Worm (Caenorhabditis elegans) whole organism, L4 larva: ENCODE measurements around the gene C28C12.11.

Source experiments
- D1046.2 ChIP-seq: fragments of 200-800 bp; sonication (Bioruptor generic); IDR thresholded peaks from 2 replicates; pipeline ENCODE4 v1.3.6; 2022; ENCODE audit warnings: missing genetic modification characterization, missing compliant biosample characterization
- F37D6.2 ChIP-seq: sonication (generic microtip); optimal IDR thresholded peaks from 2 replicates; lab custom pipeline; 2016; ENCODE audit warnings: mild to moderate bottlenecking, missing genetic modification characterization, missing compliant biosample characterization
- F44E2.7 ChIP-seq: fragments of 200-800 bp; sonication (Bioruptor generic); IDR thresholded peaks from 2 replicates; pipeline ENCODE4 v2.1.2; 2022; ENCODE audit warnings: missing genetic modification characterization, missing compliant biosample characterization
- R02D3.7 ChIP-seq: fragments of 150-350 bp; sonication (generic microtip); optimal IDR thresholded peaks from 3 replicates; lab custom pipeline; 2014; ENCODE audit warnings: missing biosample characterization, missing genetic modification characterization
- Y5F2A.4 ChIP-seq: fragments of 200-800 bp; sonication (Bioruptor generic); optimal IDR thresholded peaks from 2 replicates; lab custom pipeline; 2018; ENCODE audit warnings: mild to moderate bottlenecking, missing genetic modification characterization, missing compliant biosample characterization
- ZK546.5 ChIP-seq, 2 experiments: sonication (generic microtip); optimal IDR thresholded peaks; 2 replicates each; lab custom pipeline; 2017; ENCODE audit warnings: missing biosample characterization in 2 of 2, missing genetic modification characterization in 2 of 2
- aha-1 ChIP-seq: fragments of 150-350 bp; peaks from one replicate; lab custom pipeline; 2014; ENCODE audit warnings: missing biosample characterization, missing genetic modification characterization
- aly-2 ChIP-seq: sonication (generic microtip); optimal IDR thresholded peaks from 2 replicates; lab custom pipeline; 2018; ENCODE audit warnings: missing biosample characterization, missing genetic modification characterization
- arid-1 ChIP-seq: fragments of 200-800 bp; sonication (Bioruptor generic); conservative IDR thresholded peaks from 2 replicates; pipeline ENCODE4 v1.3.6; 2022; ENCODE audit warnings: missing genetic modification reagents, missing genetic modification characterization, missing compliant biosample characterization
- attf-4 ChIP-seq: sonication (generic microtip); optimal IDR thresholded peaks from 3 replicates; lab custom pipeline; 2017; ENCODE audit warnings: missing biosample characterization, missing genetic modification characterization
- ceh-44 ChIP-seq: fragments of 200-800 bp; sonication (Bioruptor generic); IDR thresholded peaks from 2 replicates; pipeline ENCODE4 v1.3.6; 2022; ENCODE audit warnings: missing genetic modification reagents, missing genetic modification characterization, missing compliant biosample characterization
- daf-16 ChIP-seq, 3 experiments: sonication (generic microtip); optimal IDR thresholded peaks; 2 replicates each; lab custom pipeline; 2016 to 2017; ENCODE audit warnings: missing genetic modification characterization in 3 of 3, missing genetic modification reagents in 3 of 3, mild to moderate bottlenecking in 2 of 3, missing compliant biosample characterization in 2 of 3, missing biosample characterization in 1 of 3, moderate library complexity in 1 of 3
- dmd-6 ChIP-seq: fragments of 200-800 bp; sonication (Bioruptor generic); IDR thresholded peaks from 2 replicates; pipeline ENCODE4 v1.3.6; 2022; ENCODE audit warnings: missing genetic modification reagents, missing genetic modification characterization, missing compliant biosample characterization
- dve-1 ChIP-seq: sonication (generic microtip); optimal IDR thresholded peaks from 2 replicates; lab custom pipeline; 2017; ENCODE audit warnings: antibody characterized with exemption, mild to moderate bottlenecking, missing genetic modification characterization, missing compliant biosample characterization; ENCODE audit not compliant: insufficient read depth
- gei-8 ChIP-seq: fragments of 200-800 bp; sonication (Bioruptor generic); optimal IDR thresholded peaks from 2 replicates; lab custom pipeline; 2018; ENCODE audit warnings: mild to moderate bottlenecking, missing genetic modification characterization, missing compliant biosample characterization
- hif-1 ChIP-seq, 2 experiments: sonication (generic microtip); optimal IDR thresholded peaks; 2 replicates each; lab custom pipeline; 2016 to 2017; ENCODE audit warnings: missing compliant biosample characterization in 2 of 2, missing genetic modification characterization in 2 of 2, missing genetic modification reagents in 2 of 2, missing genotype in 2 of 2, mild to moderate bottlenecking in 1 of 2
- hlh-11 ChIP-seq: fragments of 200-800 bp; sonication (Bioruptor generic); optimal IDR thresholded peaks from 2 replicates; lab custom pipeline; 2018; ENCODE audit warnings: mild to moderate bottlenecking, missing genetic modification characterization, missing compliant biosample characterization
- hlh-30 ChIP-seq: sonication (generic microtip); optimal IDR thresholded peaks from 2 replicates; lab custom pipeline; 2017; ENCODE audit warnings: antibody characterized with exemption, mild to moderate bottlenecking, missing genetic modification characterization, missing compliant biosample characterization; ENCODE audit not compliant: insufficient read depth
- jun-1 ChIP-seq: fragments of 150-350 bp; optimal IDR thresholded peaks from 2 replicates; lab custom pipeline; 2014; ENCODE audit warnings: missing biosample characterization, missing genetic modification reagents, missing genetic modification characterization
- lim-7 ChIP-seq: fragments of 200-800 bp; sonication (Bioruptor generic); IDR thresholded peaks from 2 replicates; pipeline ENCODE4 v1.3.6; 2022; ENCODE audit warnings: missing genetic modification characterization, missing compliant biosample characterization
- lin-1 ChIP-seq: fragments of 200-800 bp; sonication (Bioruptor generic); IDR thresholded peaks from 2 replicates; pipeline ENCODE4 v1.3.6; 2022; ENCODE audit warnings: missing genetic modification reagents, missing genetic modification characterization, missing compliant biosample characterization
- lsy-2 ChIP-seq, 2 experiments: fragments of 150-350 bp in 1 of 2; sonication (generic microtip) in 1 of 2; optimal IDR thresholded peaks; 2 replicates each; lab custom pipeline; 2014 to 2017; ENCODE audit warnings: missing biosample characterization in 2 of 2, missing genetic modification characterization in 2 of 2
- madf-5 ChIP-seq, 2 experiments: fragments of 200-800 bp; sonication (Bioruptor generic); IDR thresholded peaks; 2 replicates each; pipeline ENCODE4 v1.3.6; 2022; ENCODE audit warnings: missing compliant biosample characterization in 2 of 2, missing genetic modification characterization in 2 of 2
- mdl-1 ChIP-seq, 2 experiments: fragments of 150-350 bp in 1 of 2; sonication (generic microtip) in 1 of 2; optimal IDR thresholded peaks; 2 replicates each; lab custom pipeline; 2014 to 2017; ENCODE audit warnings: missing biosample characterization in 2 of 2, missing genetic modification characterization in 2 of 2
- mdt-29 ChIP-seq: fragments of 200-800 bp; sonication (Bioruptor generic); IDR thresholded peaks from 2 replicates; pipeline ENCODE4 v1.3.6; 2022; ENCODE audit warnings: missing genetic modification reagents, missing genetic modification characterization, missing compliant biosample characterization
- mep-1 ChIP-seq: fragments of 150-350 bp; sonication (generic microtip); optimal IDR thresholded peaks from 3 replicates; lab custom pipeline; 2014; ENCODE audit warnings: missing biosample characterization, missing genetic modification characterization
- mxl-3 ChIP-seq: fragments of 200-800 bp; sonication (Bioruptor generic); optimal IDR thresholded peaks from 2 replicates; lab custom pipeline; 2018; ENCODE audit warnings: mild to moderate bottlenecking, missing genetic modification characterization, missing compliant biosample characterization
- nhr-111 ChIP-seq: fragments of 200-800 bp; sonication (Bioruptor generic); optimal IDR thresholded peaks from 2 replicates; lab custom pipeline; 2018; ENCODE audit warnings: mild to moderate bottlenecking, missing genetic modification characterization, missing compliant biosample characterization
- nhr-237 ChIP-seq: sonication (generic microtip); optimal IDR thresholded peaks from 2 replicates; lab custom pipeline; 2017; ENCODE audit warnings: missing biosample characterization, missing genetic modification characterization
- nhr-28 ChIP-seq: fragments of 150-350 bp; optimal IDR thresholded peaks from 2 replicates; lab custom pipeline; 2014; ENCODE audit warnings: missing biosample characterization, missing genetic modification characterization
- nhr-41 ChIP-seq: fragments of 200-800 bp; sonication (Bioruptor generic); IDR thresholded peaks from 2 replicates; pipeline ENCODE4 v1.3.6; 2022; ENCODE audit warnings: missing genetic modification reagents, missing genetic modification characterization, missing compliant biosample characterization
- nhr-76 ChIP-seq: fragments of 150-350 bp; optimal IDR thresholded peaks from 2 replicates; lab custom pipeline; 2014; ENCODE audit warnings: missing biosample characterization, missing genetic modification characterization
- pha-4 ChIP-seq, 2 experiments: fragments of 150-350 bp in 1 of 2; fragments of 200-800 bp in 1 of 2; sonication (Bioruptor generic) in 1 of 2; IDR thresholded peaks in 1 of 2; optimal IDR thresholded peaks in 1 of 2; 2 replicates each; pipeline versions ENCODE4 v1.3.6 to Lab custom; 2014 to 2022; ENCODE audit warnings: missing genetic modification characterization in 2 of 2, missing genetic modification reagents in 2 of 2, missing biosample characterization in 1 of 2, missing compliant biosample characterization in 1 of 2
- php-3 ChIP-seq: fragments of 200-800 bp; sonication (Bioruptor generic); IDR thresholded peaks from 2 replicates; pipeline ENCODE4 v1.3.6; 2022; ENCODE audit warnings: missing genetic modification reagents, missing genetic modification characterization, missing compliant biosample characterization
- pqm-1 ChIP-seq: sonication (generic microtip); optimal IDR thresholded peaks from 2 replicates; lab custom pipeline; 2017; ENCODE audit warnings: missing biosample characterization, missing genetic modification characterization
- sdz-12 ChIP-seq: fragments of 200-800 bp; sonication (Bioruptor generic); optimal IDR thresholded peaks from 2 replicates; lab custom pipeline; 2018; ENCODE audit warnings: mild to moderate bottlenecking, missing genetic modification characterization, missing compliant biosample characterization
- tag-97 ChIP-seq: fragments of 200-800 bp; sonication (Bioruptor generic); IDR thresholded peaks from 2 replicates; pipeline ENCODE4 v1.3.6; 2022; ENCODE audit warnings: missing genetic modification characterization, missing compliant biosample characterization
- tra-1 ChIP-seq: fragments of 200-800 bp; sonication (Bioruptor generic); IDR thresholded peaks from 2 replicates; pipeline ENCODE4 v1.3.6; 2022; ENCODE audit warnings: missing genetic modification reagents, missing genetic modification characterization, missing compliant biosample characterization
- unc-130 ChIP-seq: sonication (generic microtip); optimal IDR thresholded peaks from 2 replicates; lab custom pipeline; 2016; ENCODE audit warnings: missing genetic modification reagents, missing genetic modification characterization, missing compliant biosample characterization
- unc-62 ChIP-seq, 3 experiments: fragments of 150-350 bp in 1 of 3; sonication (generic microtip); optimal IDR thresholded peaks in 2 of 3; peaks in 1 of 3; 1 replicate in 1 of 3; 2 replicates in 2 of 3; lab custom pipeline; 2014 to 2017; ENCODE audit warnings: missing biosample characterization in 3 of 3, missing genetic modification characterization in 3 of 3, missing genetic modification reagents in 3 of 3, missing genotype in 1 of 3
- zag-1 ChIP-seq: fragments of 150-350 bp; optimal IDR thresholded peaks from 2 replicates; lab custom pipeline; 2014; ENCODE audit warnings: missing biosample characterization, missing genetic modification characterization
- zfp-3 ChIP-seq: fragments of 200-800 bp; sonication (Bioruptor generic); conservative IDR thresholded peaks from 2 replicates; pipeline ENCODE4 v1.3.6; 2022; ENCODE audit warnings: missing genetic modification reagents, missing genetic modification characterization, missing compliant biosample characterization
- ztf-7 ChIP-seq: fragments of 150-350 bp; optimal IDR thresholded peaks from 2 replicates; lab custom pipeline; 2014; ENCODE audit warnings: missing biosample characterization, missing genetic modification characterization

The C28C12.11 gene

DNA sequence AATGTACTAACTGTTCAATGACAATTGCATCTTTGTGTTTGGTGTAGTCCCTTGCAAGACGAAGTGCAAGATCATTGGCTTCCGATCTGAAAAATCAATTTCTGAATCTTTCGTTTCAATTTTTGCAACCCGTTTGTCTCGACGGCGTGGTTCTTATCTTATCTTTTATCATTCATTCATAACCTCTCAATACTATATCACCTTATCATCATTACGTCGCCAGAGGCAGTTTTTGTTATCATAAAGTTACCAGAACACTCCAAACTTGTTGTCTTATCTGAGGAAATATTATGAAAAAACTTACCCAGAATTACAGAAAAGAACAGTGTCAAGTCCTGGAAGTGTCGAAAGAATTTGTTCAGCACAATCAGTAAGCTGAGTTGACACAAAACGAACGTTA lies 23.3 kb upstream of the C28C12.11 start (continued):
- TF ChIP-seq attf-4 (no peak), dve-1 (tag; lab: Kevin White, UChicago) (peak; percentile 81), daf-16 (GFP tag; optimal IDR thresholded peaks at IDR 0.05; lab: Kevin White, UChicago) (no peak), daf-16 (tag; optimal IDR thresholded peaks at IDR 0.05; lab: Kevin White, UChicago) (peak; percentile 62), ZK546.5 (tag; optimal IDR thresholded peaks at IDR 0.05; lab: Kevin White, UChicago) (no peak), F44E2.7 (no peak), nhr-41 (GFP tag; lab: Robert Waterston, UW) (no peak), nhr-28 (peak; percentile 79), F37D6.2 (tag; lab: Kevin White, UChicago) (no peak), nhr-76 (tag; lab: Kevin White, UChicago) (no peak), lsy-2 (tag; optimal IDR thresholded peaks at IDR 0.05; lab: Kevin White, UChicago) (peak in 1 of 2 experiments; percentile 22), hlh-11 (tag; lab: Kevin White, UChicago) (peak; percentile 59)

DNA sequence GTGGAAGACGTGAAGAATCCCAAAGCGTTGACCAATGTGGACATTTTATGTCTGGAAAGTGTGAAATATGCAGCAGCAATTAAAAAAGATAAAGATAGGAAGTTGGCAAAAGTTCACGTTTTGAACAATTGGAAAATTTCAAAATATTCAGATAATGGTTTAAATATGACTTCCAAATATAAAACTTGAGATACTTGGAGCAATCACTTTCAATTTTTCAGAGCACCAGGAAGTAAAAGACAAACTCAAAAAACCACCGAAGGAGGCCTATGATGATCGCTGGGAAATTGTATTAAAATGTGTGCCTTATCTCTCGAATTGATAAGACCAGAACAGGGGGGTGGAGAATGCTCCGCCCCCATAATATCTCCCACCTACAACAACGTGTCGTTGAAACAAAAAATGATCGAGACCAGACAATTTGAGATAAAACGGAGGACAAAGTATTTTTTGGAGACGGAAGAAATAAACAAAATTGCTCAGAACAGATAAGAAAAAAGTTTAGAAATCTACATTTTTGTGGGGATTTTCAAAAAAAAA lies 22.1 kb upstream of the C28C12.11 start, which contains the start of gene eppl-1:
TSS of gene eppl-1 (minus strand) at position 51 of the 540 bp plus-strand sequence.
- TF ChIP-seq aha-1 (peak; percentile 49), pqm-1 (tag; lab: Kevin White, UChicago) (peak; percentile 58), hlh-11 (tag; lab: Kevin White, UChicago) (peak; percentile 55), tag-97 (no peak), unc-130 (GFP tag; lab: Kevin White, UChicago) (no peak), dve-1 (tag; lab: Kevin White, UChicago) (peak; percentile 38), aly-2 (tag; lab: Kevin White, UChicago) (no peak), dmd-6 (GFP tag; lab: Robert Waterston, UW) (peak; percentile 68), mxl-3 (peak; percentile 64)

DNA sequence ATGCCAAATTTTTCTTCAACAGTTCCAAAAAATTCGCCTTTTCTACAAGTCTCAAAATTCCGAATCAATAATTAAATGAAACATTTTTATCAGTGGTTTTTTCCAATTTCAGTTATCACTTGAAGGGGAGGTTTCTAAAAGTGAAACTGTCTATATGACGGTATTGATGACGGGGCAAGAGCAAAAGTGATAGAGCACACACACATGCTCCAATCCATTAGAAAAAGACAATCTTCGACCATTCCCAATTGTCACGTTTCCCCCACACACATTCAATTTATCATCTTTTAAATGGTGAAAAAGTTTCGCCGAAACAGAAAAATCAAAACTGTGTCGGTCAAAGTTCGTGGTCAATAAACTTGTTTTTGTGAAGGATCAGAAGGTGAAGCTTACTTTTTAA lies 20.7 kb upstream of the C28C12.11 start:
- TF ChIP-seq hif-1 (tag; optimal IDR thresholded peaks at IDR 0.05; lab: Kevin White, UChicago), result peak in 1 of 2 experiments; percentile 81
- peak; percentile 42 for TF ChIP-seq hlh-30 (tag; lab: Kevin White, UChicago)
- TF ChIP-seq dmd-6 (GFP tag; lab: Robert Waterston, UW), result peak; percentile 94
- no peak for TF ChIP-seq jun-1 (tag; lab: Kevin White, UChicago)
- TF ChIP-seq ceh-44, result no peak
- TF ChIP-seq mdl-1 (tag; optimal IDR thresholded peaks at IDR 0.05; lab: Kevin White, UChicago), result peak in 1 of 2 experiments; percentile 37
- TF ChIP-seq D1046.2, result no peak
- TF ChIP-seq madf-5 (GFP tag; IDR thresholded peaks at IDR 0.05; lab: Robert Waterston, UW), result no peak
- peak; percentile 74 for TF ChIP-seq aha-1
- 0 out of 2 replicates have a peak, but pooled peaks have one; percentile 41 for TF ChIP-seq tra-1 (GFP tag; lab: Robert Waterston, UW)
- peak; percentile 8 for TF ChIP-seq mxl-3
- no peak for TF ChIP-seq gei-8 (GFP tag; lab: Kevin White, UChicago)
- peak in 1 of 2 experiments; percentile 48 for TF ChIP-seq unc-62 (GFP tag; optimal IDR thresholded peaks at IDR 0.05 in 1 of 2; lab: Kevin White, UChicago)
- TF ChIP-seq unc-62 (tag; optimal IDR thresholded peaks at IDR 0.05; lab: Kevin White, UChicago), result no peak
- no peak for TF ChIP-seq zag-1 (tag; lab: Kevin White, UChicago)
- no peak for TF ChIP-seq nhr-237
- TF ChIP-seq daf-16 (GFP tag; optimal IDR thresholded peaks at IDR 0.05; lab: Kevin White, UChicago), result no peak
- TF ChIP-seq daf-16 (tag; optimal IDR thresholded peaks at IDR 0.05; lab: Kevin White, UChicago), result peak; percentile 53
- no peak for TF ChIP-seq mdt-29 (GFP tag; lab: Robert Waterston, UW)
- peak; percentile 66 for TF ChIP-seq pqm-1 (tag; lab: Kevin White, UChicago)
- peak; percentile 47 for TF ChIP-seq ztf-7 (tag; lab: Kevin White, UChicago)
- TF ChIP-seq pha-4 (GFP tag; IDR thresholded peaks at IDR 0.05; lab: Robert Waterston, UW), result no peak
- TF ChIP-seq pha-4 (tag; optimal IDR thresholded peaks at IDR 0.05; lab: Kevin White, UChicago), result no peak
- no peak for TF ChIP-seq R02D3.7
- TF ChIP-seq arid-1 (GFP tag; lab: Robert Waterston, UW), result no peak
- no peak for TF ChIP-seq nhr-111
- TF ChIP-seq sdz-12 (GFP tag; lab: Kevin White, UChicago), result no peak
- peak; percentile 15 for TF ChIP-seq mep-1 (tag; lab: Kevin White, UChicago)
- no peak for TF ChIP-seq zfp-3 (GFP tag; lab: Robert Waterston, UW)
- TF ChIP-seq php-3 (GFP tag; lab: Robert Waterston, UW), result peak; percentile 74
- no peak for TF ChIP-seq Y5F2A.4
- peak; percentile 9; the same call in 1 of the 2 replicates for TF ChIP-seq lim-7 (GFP tag; lab: Robert Waterston, UW)
- TF ChIP-seq lin-1 (GFP tag; lab: Robert Waterston, UW), result no peak
- TF ChIP-seq nhr-28, result peak; percentile 54
- TF ChIP-seq dve-1 (tag; lab: Kevin White, UChicago), result peak; percentile 88
- TF ChIP-seq hlh-11 (tag; lab: Kevin White, UChicago), result peak; percentile 80
